4 worm cellular contexts compared by ENCODE assay signal in the genomic region with DNA sequence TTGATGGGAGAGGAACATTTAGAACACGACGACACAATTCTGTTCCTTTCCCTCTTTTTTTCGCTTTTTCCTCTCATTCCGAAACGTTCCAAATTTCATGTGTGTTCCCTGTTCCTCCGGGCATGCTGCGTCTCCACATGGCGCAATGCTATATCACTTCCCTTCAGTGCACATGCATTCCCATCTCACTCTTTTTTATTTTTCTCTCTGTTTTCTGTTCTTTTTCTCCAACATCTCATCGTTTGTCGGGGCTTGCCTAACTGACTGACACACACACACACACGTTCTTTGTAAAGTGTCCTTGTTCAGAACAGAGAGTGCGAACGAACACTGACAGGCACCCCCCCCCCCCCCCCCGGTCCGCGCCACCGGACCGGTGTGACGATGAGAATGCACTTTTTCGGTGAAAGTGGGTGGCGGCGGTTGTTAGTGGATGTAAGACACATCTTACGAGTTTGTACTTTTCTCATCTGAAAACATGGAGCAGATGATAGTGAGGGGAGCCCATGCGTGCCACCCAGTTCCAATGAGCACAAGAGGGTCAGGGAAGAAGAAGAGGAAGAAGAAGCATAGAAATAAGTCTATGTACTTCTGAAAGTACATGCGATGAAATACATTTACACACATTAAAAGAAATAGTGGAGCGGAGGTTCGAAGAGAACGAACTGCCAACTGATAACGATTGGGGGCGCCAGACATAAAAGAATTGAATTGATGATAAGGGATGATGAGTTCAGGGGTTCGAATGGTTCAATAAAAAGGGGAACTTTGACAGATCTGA.
TF ChIP-seq lines count a peak whose summit lies in the region.

No protein-coding gene starts in this region.

TF ChIP-seq in whole organism, L2 larva, 48 proteins besides CTCF, POLR2A, EP300 and RAD21 (continued from another document):
- TF ChIP-seq nhr-129 (tag; optimal IDR thresholded peaks at IDR 0.05; lab: Kevin White, UChicago): no peak
- TF ChIP-seq sma-3 (GFP tag; optimal IDR thresholded peaks at IDR 0.05; lab: Kevin White, UChicago): no peak
- peak; percentile 30 for TF ChIP-seq ceh-16 (tag; optimal IDR thresholded peaks at IDR 0.05; lab: Kevin White, UChicago)
- TF ChIP-seq sma-9 (GFP tag; optimal IDR thresholded peaks at IDR 0.05; lab: Kevin White, UChicago): peak; percentile 90
- peak; percentile 7 for TF ChIP-seq sma-9 (tag; optimal IDR thresholded peaks at IDR 0.05; lab: Kevin White, UChicago)

TF ChIP-seq in whole organism, L3 larva, 47 proteins besides CTCF, POLR2A, EP300 and RAD21 (continued from another document):
- TF ChIP-seq elt-2 (tag; optimal IDR thresholded peaks at IDR 0.05; lab: Kevin White, UChicago) (peak; percentile 73), nhr-23 (tag; optimal IDR thresholded peaks at IDR 0.05; lab: Kevin White, UChicago) (peak; percentile 89), tbx-2 (tag; optimal IDR thresholded peaks at IDR 0.05; lab: Kevin White, UChicago) (peak; percentile 6), ceh-82 (tag; optimal IDR thresholded peaks at IDR 0.05; lab: Kevin White, UChicago) (no peak), elt-3 (tag; optimal IDR thresholded peaks at IDR 0.05; lab: Kevin White, UChicago) (no peak), skn-1 (tag; optimal IDR thresholded peaks at IDR 0.05; lab: Kevin White, UChicago) (no peak), ama-1 (optimal IDR thresholded peaks at IDR 0.05; lab: Kevin White, UChicago) (no peak), ceh-28 (tag; optimal IDR thresholded peaks at IDR 0.05; lab: Kevin White, UChicago) (no peak), lsy-12 (tag; optimal IDR thresholded peaks at IDR 0.05; lab: Kevin White, UChicago) (peak; percentile 24), fkh-2 (tag; optimal IDR thresholded peaks at IDR 0.05; lab: Kevin White, UChicago) (no peak), nhr-76 (tag; optimal IDR thresholded peaks at IDR 0.05; lab: Kevin White, UChicago) (no peak), unc-62 (GFP tag; optimal IDR thresholded peaks at IDR 0.05; lab: Kevin White, UChicago) (peak; percentile 57), ZK546.5 (tag; optimal IDR thresholded peaks at IDR 0.05; lab: Kevin White, UChicago) (no peak), ztf-4 (tag; optimal IDR thresholded peaks at IDR 0.05; lab: Kevin White, UChicago) (peak; percentile 29), nhr-25 (tag; optimal IDR thresholded peaks at IDR 0.05; lab: Kevin White, UChicago) (peak; percentile 77), elt-1 (tag; optimal IDR thresholded peaks at IDR 0.05; lab: Kevin White, UChicago) (no peak), R02D3.7 (tag; optimal IDR thresholded peaks at IDR 0.05; lab: Kevin White, UChicago) (no peak), hmg-11 (tag; optimal IDR thresholded peaks at IDR 0.05; lab: Kevin White, UChicago) (peak; percentile 95), nhr-43 (tag; optimal IDR thresholded peaks at IDR 0.05; lab: Kevin White, UChicago; ENCODE audit: poor library complexity, severe bottlenecking) (peak; percentile 52), lin-15B (tag; optimal IDR thresholded peaks at IDR 0.05; lab: Kevin White, UChicago) (no peak), lin-39 (tag; optimal IDR thresholded peaks at IDR 0.05; lab: Kevin White, UChicago) (no peak), ceh-9 (tag; optimal IDR thresholded peaks at IDR 0.05; lab: Kevin White, UChicago) (no peak), fkh-10 (GFP tag; optimal IDR thresholded peaks at IDR 0.05; lab: Kevin White, UChicago) (no peak), nhr-237 (tag; optimal IDR thresholded peaks at IDR 0.05; lab: Kevin White, UChicago) (no peak), ceh-16 (tag; optimal IDR thresholded peaks at IDR 0.05; lab: Kevin White, UChicago) (no peak), nhr-77 (tag; optimal IDR thresholded peaks at IDR 0.05; lab: Kevin White, UChicago) (no peak), zag-1 (tag; optimal IDR thresholded peaks at IDR 0.05; lab: Kevin White, UChicago) (no peak), snpc-4 (tag; optimal IDR thresholded peaks at IDR 0.05; lab: Kevin White, UChicago) (peak; percentile 49), daf-12 (tag; optimal IDR thresholded peaks at IDR 0.05; lab: Kevin White, UChicago) (peak; percentile 81)

TF ChIP-seq in whole organism, L4 larva, 104 proteins besides CTCF, POLR2A, EP300 and RAD21 (continued from another document and continues in another):
- TF ChIP-seq ceh-44 (GFP tag; IDR thresholded peaks at IDR 0.05; lab: Robert Waterston, UW) (no peak), lin-13 (GFP tag; optimal IDR thresholded peaks at IDR 0.05; lab: Kevin White, UChicago) (no peak), Y105C5A.15 (GFP tag; IDR thresholded peaks at IDR 0.05; lab: Robert Waterston, UW) (no peak), F26F4.8 (GFP tag; conservative IDR thresholded peaks at IDR 0.05; lab: Robert Waterston, UW) (no peak), lin-38 (GFP tag; IDR thresholded peaks at IDR 0.05; lab: Robert Waterston, UW) (no peak; the same call in 1 of the 2 replicates), F44E2.7 (GFP tag; IDR thresholded peaks at IDR 0.05; lab: Robert Waterston, UW) (no peak), R02D3.7 (tag; optimal IDR thresholded peaks at IDR 0.05; lab: Kevin White, UChicago) (no peak), set-16 (GFP tag; IDR thresholded peaks at IDR 0.05; lab: Robert Waterston, UW) (peak; percentile 91), unc-130 (GFP tag; optimal IDR thresholded peaks at IDR 0.05; lab: Kevin White, UChicago) (no peak), ceh-62 (tag; optimal IDR thresholded peaks at IDR 0.05; lab: Kevin White, UChicago) (no peak), ceh-28 (tag; optimal IDR thresholded peaks at IDR 0.05; lab: Kevin White, UChicago) (no peak), daf-8 (GFP tag; IDR thresholded peaks at IDR 0.05; lab: Robert Waterston, UW) (no peak), aha-1 (tag; lab: Kevin White, UChicago) (peak; percentile 95), ctbp-1 (GFP tag; IDR thresholded peaks at IDR 0.05; lab: Robert Waterston, UW) (peak; percentile 56; the same call in 1 of the 2 replicates), snpc-1.2 (GFP tag; IDR thresholded peaks at IDR 0.05; lab: Robert Waterston, UW) (no peak), rbr-2 (tag; optimal IDR thresholded peaks at IDR 0.05; lab: Kevin White, UChicago) (peak; percentile 58), ZK337.2 (GFP tag; IDR thresholded peaks at IDR 0.05; lab: Robert Waterston, UW) (no peak), daf-19 (GFP tag; conservative IDR thresholded peaks at IDR 0.05; lab: Robert Waterston, UW) (no peak), ceh-20 (GFP tag; IDR thresholded peaks at IDR 0.05; lab: Robert Waterston, UW) (peak; percentile 55), spr-1 (tag; optimal IDR thresholded peaks at IDR 0.05; lab: Kevin White, UChicago) (no peak), lin-15B (tag; optimal IDR thresholded peaks at IDR 0.05; lab: Kevin White, UChicago) (no peak), lin-1 (GFP tag; IDR thresholded peaks at IDR 0.05; lab: Robert Waterston, UW) (0 out of 2 replicates have a peak, but pooled peaks have one; percentile 10), T26A8.4 (GFP tag; IDR thresholded peaks at IDR 0.05; lab: Robert Waterston, UW) (peak; percentile 17; the same call in 1 of the 2 replicates), hlh-11 (tag; optimal IDR thresholded peaks at IDR 0.05; lab: Kevin White, UChicago) (peak; percentile 90), lin-29 (GFP tag; IDR thresholded peaks at IDR 0.05; lab: Robert Waterston, UW) (0 out of 2 replicates have a peak, but pooled peaks have one; percentile 18), arid-1 (GFP tag; conservative IDR thresholded peaks at IDR 0.05; lab: Robert Waterston, UW) (no peak), php-3 (GFP tag; IDR thresholded peaks at IDR 0.05; lab: Robert Waterston, UW) (no peak), hif-1 (tag; optimal IDR thresholded peaks at IDR 0.05; lab: Kevin White, UChicago) (peak in 1 of 2 experiments; percentile 52), egl-27 (tag; optimal IDR thresholded peaks at IDR 0.05; lab: Kevin White, UChicago) (no peak), tra-1 (GFP tag; IDR thresholded peaks at IDR 0.05; lab: Robert Waterston, UW) (0 out of 2 replicates have a peak, but pooled peaks have one; percentile 46), T20F7.1 (GFP tag; optimal IDR thresholded peaks at IDR 0.05; lab: Kevin White, UChicago) (no peak), ZK546.5 (tag; optimal IDR thresholded peaks at IDR 0.05; lab: Kevin White, UChicago) (no peak), pqm-1 (tag; optimal IDR thresholded peaks at IDR 0.05; lab: Kevin White, UChicago) (peak; percentile 95), zag-1 (tag; optimal IDR thresholded peaks at IDR 0.05; lab: Kevin White, UChicago) (no peak), aly-2 (tag; optimal IDR thresholded peaks at IDR 0.05; lab: Kevin White, UChicago) (no peak), nhr-10 (tag; optimal IDR thresholded peaks at IDR 0.05; lab: Kevin White, UChicago) (no peak), nhr-6 (tag; optimal IDR thresholded peaks at IDR 0.05; lab: Kevin White, UChicago) (peak; percentile 76), nhr-102 (tag; optimal IDR thresholded peaks at IDR 0.05; lab: Kevin White, UChicago) (no peak), dpl-1 (GFP tag; optimal IDR thresholded peaks at IDR 0.05; lab: Kevin White, UChicago) (peak; percentile 6), nhr-76 (tag; optimal IDR thresholded peaks at IDR 0.05; lab: Kevin White, UChicago) (no peak), ceh-82 (tag; optimal IDR thresholded peaks at IDR 0.05; lab: Kevin White, UChicago) (no peak), duxl-1 (tag; optimal IDR thresholded peaks at IDR 0.05; lab: Kevin White, UChicago; ENCODE audit: poor library complexity) (peak; percentile 57), F10B5.3 (tag; optimal IDR thresholded peaks at IDR 0.05; lab: Kevin White, UChicago) (no peak), mxl-2 (GFP tag; conservative IDR thresholded peaks at IDR 0.05; lab: Robert Waterston, UW) (no peak), unc-62 (GFP tag; optimal IDR thresholded peaks at IDR 0.05 in 1 of 2; lab: Kevin White, UChicago) (peak in 1 of 2 experiments; percentile 93), unc-62 (tag; optimal IDR thresholded peaks at IDR 0.05; lab: Kevin White, UChicago) (no peak), nhr-77 (tag; optimal IDR thresholded peaks at IDR 0.05; lab: Kevin White, UChicago) (no peak)

TF ChIP-seq in whole organism, young adult, 124 proteins besides CTCF, POLR2A, EP300 and RAD21 (continued from another document):
- TF ChIP-seq ekl-4 (GFP tag; IDR thresholded peaks at IDR 0.05; lab: Robert Waterston, UW) (no peak), mcd-1 (GFP tag; IDR thresholded peaks at IDR 0.05; lab: Robert Waterston, UW) (0 out of 2 replicates have a peak, but pooled peaks have one; percentile 26), tlf-1 (GFP tag; optimal IDR thresholded peaks at IDR 0.05; lab: Kevin White, UChicago) (no peak), rpc-1 (optimal IDR thresholded peaks at IDR 0.05; lab: Kevin White, UChicago) (no peak), rpc-1 (tag; optimal IDR thresholded peaks at IDR 0.05; lab: Kevin White, UChicago) (no peak), lin-40 (tag; optimal IDR thresholded peaks at IDR 0.05; lab: Kevin White, UChicago) (peak; percentile 70), aptf-3 (GFP tag; IDR thresholded peaks at IDR 0.05; lab: Robert Waterston, UW) (no peak), F57C9.4 (tag; optimal IDR thresholded peaks at IDR 0.05; lab: Kevin White, UChicago) (no peak), ztf-18 (tag; optimal IDR thresholded peaks at IDR 0.05; lab: Kevin White, UChicago) (no peak), tbp1 (GFP tag; optimal IDR thresholded peaks at IDR 0.05; lab: Kevin White, UChicago) (no peak), ceh-27 (GFP tag; optimal IDR thresholded peaks at IDR 0.05; lab: Kevin White, UChicago) (peak; percentile 55), ZK185.1 (tag; optimal IDR thresholded peaks at IDR 0.05; lab: Kevin White, UChicago; ENCODE audit: poor library complexity, severe bottlenecking) (no peak)
TF ChIP-seq in whole organism, young adult: peak in this region for 15.
